Fruit fly (Drosophila melanogaster) whole organism, embryonic: Measurements from ENCODE around the gene CG8379.
A peak's percentile ranks its signal among the peaks of the same experiment; 100 is the strongest.

ENCODE experiments used
- B-H1 ChIP-seq: fragments of 200-800 bp; sonication (Bioruptor generic); IDR thresholded peaks from 3 replicates; pipeline ENCODE4 v1.3.6; 2022; ENCODE audit warnings: missing biosample characterization, missing genetic modification characterization
- CG10147 ChIP-seq: fragments of 200-800 bp; sonication (Bioruptor generic); optimal IDR thresholded peaks from 2 replicates; lab custom pipeline; 2019; ENCODE audit warnings: missing biosample characterization, mild to moderate bottlenecking, missing genetic modification characterization, moderate library complexity
- CG10209 ChIP-seq: fragments of 200-800 bp; sonication (Bioruptor generic); optimal IDR thresholded peaks from 3 replicates; lab custom pipeline; 2017; ENCODE audit warnings: missing biosample characterization, mild to moderate bottlenecking, missing genetic modification characterization, missing genetic modification reagents
- CG10431 ChIP-seq: fragments of 200-800 bp; sonication (Bioruptor generic); optimal IDR thresholded peaks from 3 replicates; lab custom pipeline; 2018; ENCODE audit warnings: missing biosample characterization, mild to moderate bottlenecking, missing genetic modification characterization
- CG10462 ChIP-seq: fragments of 200-800 bp; sonication (Bioruptor generic); optimal IDR thresholded peaks from 2 replicates; lab custom pipeline; 2016; ENCODE audit warnings: missing biosample characterization, missing genetic modification characterization
- CG10543 ChIP-seq: fragments of 200-800 bp; sonication (Bioruptor generic); optimal IDR thresholded peaks from 3 replicates; lab custom pipeline; 2017; ENCODE audit warnings: missing biosample characterization, mild to moderate bottlenecking, missing genetic modification characterization, moderate library complexity
- CG13624 ChIP-seq: fragments of 200-800 bp; sonication (Bioruptor generic); optimal IDR thresholded peaks from 2 replicates; lab custom pipeline; 2016; ENCODE audit warnings: missing biosample characterization, missing genetic modification characterization
- CG13894 ChIP-seq: fragments of 200-800 bp; sonication (Bioruptor generic); optimal IDR thresholded peaks from 3 replicates; lab custom pipeline; 2018; ENCODE audit warnings: missing biosample characterization, mild to moderate bottlenecking, missing genetic modification characterization, moderate library complexity
- CG14441 ChIP-seq: fragments of 200-800 bp; sonication (Bioruptor generic); IDR thresholded peaks from 2 replicates; pipeline ENCODE4 v1.3.6; 2022; ENCODE audit warnings: missing biosample characterization, missing genetic modification characterization
- CG15601 ChIP-seq: fragments of 200-800 bp; sonication (Bioruptor generic); optimal IDR thresholded peaks from 3 replicates; lab custom pipeline; 2019; ENCODE audit warnings: missing biosample characterization, mild to moderate bottlenecking, missing genetic modification characterization, moderate library complexity
- CG16815 ChIP-seq: fragments of 200-800 bp; sonication (Bioruptor generic); optimal IDR thresholded peaks from 3 replicates; lab custom pipeline; 2017; ENCODE audit warnings: missing biosample characterization, mild to moderate bottlenecking, missing genetic modification characterization
- CG17328 ChIP-seq: fragments of 200-800 bp; sonication (Bioruptor generic); IDR thresholded peaks from 2 replicates; pipeline ENCODE4 v1.3.6; 2022; ENCODE audit warnings: missing biosample characterization, missing genetic modification characterization
- CG3847 ChIP-seq: fragments of 200-800 bp; sonication (Bioruptor generic); IDR thresholded peaks from 2 replicates; pipeline ENCODE4 v1.3.6; 2022; ENCODE audit warnings: missing biosample characterization, missing genetic modification characterization
- CG6175 ChIP-seq: fragments of 200-800 bp; sonication (Bioruptor generic); IDR thresholded peaks from 3 replicates; pipeline ENCODE4 v1.3.6; 2022; ENCODE audit warnings: missing biosample characterization, missing genetic modification characterization
- CG6654 ChIP-seq: fragments of 200-800 bp; sonication (Bioruptor generic); optimal IDR thresholded peaks from 2 replicates; lab custom pipeline; 2017; ENCODE audit warnings: missing biosample characterization, mild to moderate bottlenecking, missing genetic modification characterization
- CoRest ChIP-seq: fragments of 200-800 bp; sonication (Bioruptor generic); optimal IDR thresholded peaks from 3 replicates; lab custom pipeline; 2018; ENCODE audit warnings: missing biosample characterization, mild to moderate bottlenecking, missing genetic modification characterization, moderate library complexity
- Deaf1 ChIP-seq: fragments of 200-800 bp; optimal IDR thresholded peaks from 3 replicates; lab custom pipeline; 2019; ENCODE audit warnings: missing biosample characterization, mild to moderate bottlenecking, missing genetic modification characterization, moderate library complexity
- Dek ChIP-seq: fragments of 200-800 bp; sonication (Bioruptor generic); optimal IDR thresholded peaks from 3 replicates; lab custom pipeline; 2019; ENCODE audit warnings: missing biosample characterization, mild to moderate bottlenecking, missing genetic modification characterization, moderate library complexity
- Dll ChIP-seq: fragments of 200-800 bp; sonication (Bioruptor generic); IDR thresholded peaks from 4 replicates; pipeline ENCODE4 v1.3.6; 2022; ENCODE audit warnings: missing biosample characterization, missing genetic modification characterization; ENCODE audit not compliant: partially characterized antibody
- Eip74EF ChIP-seq, 2 experiments: fragments of 200-800 bp in 1 of 2; fragments of >200 bp in 1 of 2; sonication (Bioruptor generic) in 1 of 2; optimal IDR thresholded peaks; 2 replicates each; lab custom pipeline; 2017 to 2019; ENCODE audit warnings: missing biosample characterization in 2 of 2, missing genetic modification characterization in 2 of 2, mild to moderate bottlenecking in 1 of 2, moderate library complexity in 1 of 2
- HmgD ChIP-seq: fragments of 200-800 bp; sonication (Bioruptor generic); optimal IDR thresholded peaks from 3 replicates; lab custom pipeline; 2016; ENCODE audit warnings: missing biosample characterization, missing genetic modification characterization
- Hr51 ChIP-seq, 2 experiments: fragments of 200-800 bp; sonication (Bioruptor generic); optimal IDR thresholded peaks; 2 replicates in 1 of 2; 3 replicates in 1 of 2; lab custom pipeline; 2016 to 2018; ENCODE audit warnings: missing biosample characterization in 2 of 2, missing genetic modification characterization in 2 of 2, mild to moderate bottlenecking in 1 of 2, moderate library complexity in 1 of 2
- Lim3 ChIP-seq: fragments of 200-800 bp; sonication (Bioruptor generic); IDR thresholded peaks from 2 replicates; pipeline ENCODE4 v1.3.6; 2022; ENCODE audit warnings: missing biosample characterization, missing genetic modification characterization
- Nf-YC ChIP-seq: fragments of 200-800 bp; optimal IDR thresholded peaks from 3 replicates; lab custom pipeline; 2019; ENCODE audit warnings: missing biosample characterization, mild to moderate bottlenecking, missing genetic modification characterization, moderate library complexity
- Oaz ChIP-seq: fragments of 200-800 bp; sonication (Bioruptor generic); IDR thresholded peaks from 2 replicates; pipeline ENCODE4 v1.3.6; 2022; ENCODE audit warnings: missing biosample characterization, missing genetic modification characterization
- Ptx1 ChIP-seq: fragments of 200-800 bp; sonication (Bioruptor generic); IDR thresholded peaks from 2 replicates; pipeline ENCODE4 v1.3.6; 2022; ENCODE audit warnings: missing biosample characterization, missing genetic modification characterization
- abd-A ChIP-seq: fragments of 200-800 bp; sonication (Bioruptor generic); optimal IDR thresholded peaks from 3 replicates; lab custom pipeline; 2019; ENCODE audit warnings: missing biosample characterization, mild to moderate bottlenecking, missing genetic modification characterization, moderate library complexity
- ara ChIP-seq: fragments of 200-800 bp; sonication (Bioruptor generic); IDR thresholded peaks from 2 replicates; pipeline ENCODE4 v1.3.6; 2022; ENCODE audit warnings: missing biosample characterization, missing genetic modification characterization
- ash1 ChIP-seq: fragments of 200-800 bp; sonication (Bioruptor generic); optimal IDR thresholded peaks from 2 replicates; lab custom pipeline; 2018; ENCODE audit warnings: missing biosample characterization, mild to moderate bottlenecking, missing genetic modification characterization
- bsh ChIP-seq, 2 experiments: fragments of 200-800 bp; sonication (Bioruptor generic); optimal IDR thresholded peaks; 2 replicates each; lab custom pipeline; 2017 to 2018; ENCODE audit warnings: mild to moderate bottlenecking in 2 of 2, missing biosample characterization in 2 of 2, missing genetic modification characterization in 2 of 2, moderate library complexity in 1 of 2
- chinmo ChIP-seq: fragments of 200-800 bp; sonication (Bioruptor generic); IDR thresholded peaks from 4 replicates; pipeline ENCODE4 v1.3.6; 2022; ENCODE audit warnings: missing biosample characterization, missing genetic modification characterization; ENCODE audit not compliant: partially characterized antibody
- croc ChIP-seq: fragments of 200-800 bp; sonication (Bioruptor generic); conservative IDR thresholded peaks from 3 replicates; pipeline ENCODE4 v1.3.6; 2022; ENCODE audit warnings: missing biosample characterization, missing genetic modification characterization
- crol ChIP-seq: fragments of 200-800 bp; sonication (Bioruptor generic); IDR thresholded peaks from 2 replicates; pipeline ENCODE4 v1.3.6; 2022; ENCODE audit warnings: missing biosample characterization, missing genetic modification characterization
- fu2 ChIP-seq: fragments of 200-800 bp; sonication (Bioruptor generic); optimal IDR thresholded peaks from 2 replicates; lab custom pipeline; 2016; ENCODE audit warnings: missing biosample characterization, missing genetic modification characterization
- gem ChIP-seq: fragments of 200-800 bp; sonication (Bioruptor generic); optimal IDR thresholded peaks from 2 replicates; lab custom pipeline; 2019; ENCODE audit warnings: missing biosample characterization, mild to moderate bottlenecking, missing genetic modification characterization, moderate library complexity
- gsb-n ChIP-seq: fragments of 200-800 bp; sonication (Bioruptor generic); optimal IDR thresholded peaks from 3 replicates; lab custom pipeline; 2018; ENCODE audit warnings: missing biosample characterization, mild to moderate bottlenecking, missing genetic modification characterization
- mirr ChIP-seq: fragments of 200-800 bp; sonication (Bioruptor generic); optimal IDR thresholded peaks from 3 replicates; lab custom pipeline; 2018; ENCODE audit warnings: missing biosample characterization, mild to moderate bottlenecking, missing genetic modification characterization
- nerfin-1 ChIP-seq: fragments of 200-800 bp; sonication (Bioruptor generic); optimal IDR thresholded peaks from 3 replicates; lab custom pipeline; 2019; ENCODE audit warnings: missing biosample characterization, mild to moderate bottlenecking, missing genetic modification characterization, moderate library complexity
- odd ChIP-seq: fragments of 200-800 bp; sonication (Bioruptor generic); optimal IDR thresholded peaks from 2 replicates; lab custom pipeline; 2017; ENCODE audit warnings: missing biosample characterization, mild to moderate bottlenecking, missing genetic modification characterization
- onecut ChIP-seq: fragments of 200-800 bp; sonication (Bioruptor generic); IDR thresholded peaks from 2 replicates; pipeline ENCODE4 v1.3.6; 2022; ENCODE audit warnings: missing biosample characterization, missing genetic modification characterization
- pb ChIP-seq: fragments of 200-800 bp; sonication (Bioruptor generic); optimal IDR thresholded peaks from 3 replicates; lab custom pipeline; 2016; ENCODE audit warnings: missing biosample characterization, missing genetic modification characterization
- phol ChIP-seq: fragments of 200-800 bp; sonication (Bioruptor generic); optimal IDR thresholded peaks from 3 replicates; lab custom pipeline; 2018; ENCODE audit warnings: missing biosample characterization, mild to moderate bottlenecking, missing genetic modification characterization, moderate library complexity
- sd ChIP-seq: fragments of 200-800 bp; sonication (Bioruptor generic); optimal IDR thresholded peaks from 3 replicates; lab custom pipeline; 2018; ENCODE audit warnings: missing biosample characterization, mild to moderate bottlenecking, missing genetic modification characterization, moderate library complexity
- sens ChIP-seq: fragments of 200-800 bp; sonication (Bioruptor generic); peaks from one replicate; lab custom pipeline; 2016; ENCODE audit warnings: missing biosample characterization, missing genetic modification characterization
- sens-2 ChIP-seq: fragments of 200-800 bp; sonication (Bioruptor generic); IDR thresholded peaks from 2 replicates; pipeline ENCODE4 v1.3.6; 2022; ENCODE audit warnings: missing biosample characterization, missing genetic modification characterization
- so ChIP-seq: fragments of 200-800 bp; sonication (Bioruptor generic); IDR thresholded peaks from 3 replicates; pipeline ENCODE4 v1.3.6; 2022; ENCODE audit warnings: missing biosample characterization, missing genetic modification characterization
- tap ChIP-seq: fragments of 200-800 bp; optimal IDR thresholded peaks from 3 replicates; lab custom pipeline; 2019; ENCODE audit warnings: missing biosample characterization, mild to moderate bottlenecking, missing genetic modification characterization, moderate library complexity
- twi ChIP-seq: fragments of 200-800 bp; optimal IDR thresholded peaks from 2 replicates; lab custom pipeline; 2019; ENCODE audit warnings: missing biosample characterization, mild to moderate bottlenecking, missing genetic modification characterization, moderate library complexity

CG8379 gene

dm6 chr3R:8793726-8794125 is 30.5 kb upstream of the CG8379 start (continued):
- TF ChIP-seq odd (GFP tag; lab: Kevin White, UChicago) (no peak), CG17328 (GFP tag; lab: Robert Waterston, UW) (no peak), Ptx1 (GFP tag; lab: Robert Waterston, UW) (no peak), CG10147 (GFP tag; lab: Kevin White, UChicago) (no peak), CG6175 (0 out of 3 replicates have a peak, but pooled peaks have one; percentile 32), tap (tag; lab: Kevin White, UChicago) (no peak), ara (GFP tag; lab: Robert Waterston, UW) (0 out of 2 replicates have a peak, but pooled peaks have one; percentile 9), CG14441 (no peak), crol (GFP tag; lab: Robert Waterston, UW) (peak; percentile 49), Nf-YC (tag; lab: Kevin White, UChicago) (no peak), ash1 (GFP tag; lab: Kevin White, UChicago) (no peak), so (GFP tag; lab: Robert Waterston, UW) (no peak), nerfin-1 (tag; lab: Kevin White, UChicago) (no peak)

- TF ChIP-seq Dll (GFP tag; lab: Robert Waterston, UW) (no peak), Lim3 (no peak), Oaz (GFP tag; lab: Robert Waterston, UW) (no peak), CG15601 (tag; lab: Kevin White, UChicago) (no peak), pb (no peak), fu2 (no peak), HmgD (GFP tag; lab: Kevin White, UChicago) (no peak), Eip74EF (GFP tag; optimal IDR thresholded peaks at IDR 0.05; lab: Kevin White, UChicago) (no peak), CG3847 (GFP tag; lab: Robert Waterston, UW) (no peak)
Measured at dm6 chr3R:8794384-8794783, 29.8 kb upstream of the CG8379 start, which contains the start of gene Ir85a. Ir85a (plus strand) TSS chr3R:8794684.

DNA sequence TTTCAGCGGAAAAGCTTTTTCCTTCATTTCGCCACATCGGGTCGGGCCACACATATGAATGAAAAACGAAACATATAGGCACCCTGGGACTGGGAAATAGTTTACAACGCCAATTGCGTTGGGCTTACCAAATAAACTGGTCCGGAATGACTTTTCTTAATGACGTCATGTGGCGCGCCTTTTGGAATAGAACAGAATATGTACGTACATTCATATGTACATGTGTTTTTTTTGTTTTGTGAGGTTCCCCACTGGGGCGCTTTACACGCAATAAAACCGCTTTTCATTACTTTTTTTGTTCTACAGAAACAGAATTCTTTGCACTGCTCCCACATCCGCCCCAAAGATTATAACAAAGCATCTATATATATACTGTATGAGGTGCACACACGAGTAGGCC is 25.9 kb upstream of the CG8379 start:
- no peak for TF ChIP-seq bsh (GFP tag; optimal IDR thresholded peaks at IDR 0.05; lab: Kevin White, UChicago)
- TF ChIP-seq CG16815 (GFP tag; lab: Kevin White, UChicago) = no peak
- no peak for TF ChIP-seq CoRest (tag; lab: Kevin White, UChicago)
- TF ChIP-seq CG10462 = no peak
- TF ChIP-seq phol (tag; lab: Kevin White, UChicago) = no peak
- no peak for TF ChIP-seq gsb-n (tag; lab: Kevin White, UChicago)
- TF ChIP-seq CG13894 = peak; percentile 60
- no peak for TF ChIP-seq Dek (tag; lab: Kevin White, UChicago)
- no peak for TF ChIP-seq gem
- TF ChIP-seq CG10431 (GFP tag; lab: Kevin White, UChicago) = no peak
- TF ChIP-seq twi (tag; lab: Kevin White, UChicago) = peak; percentile 36
- 0 out of 4 replicates have a peak, but pooled peaks have one; percentile 11 for TF ChIP-seq chinmo (GFP tag; lab: Robert Waterston, UW)
- TF ChIP-seq onecut (GFP tag; lab: Robert Waterston, UW) = peak; percentile 37; the same call in 1 of the 2 replicates
- TF ChIP-seq CG10209 (GFP tag; lab: Kevin White, UChicago) = no peak
- TF ChIP-seq CG13624 = no peak
- peak; percentile 13 for TF ChIP-seq Deaf1
- peak; percentile 44 for TF ChIP-seq sens (GFP tag; lab: Kevin White, UChicago)
- TF ChIP-seq croc (GFP tag; lab: Robert Waterston, UW) = no peak
- peak; percentile 56 for TF ChIP-seq CG10543 (GFP tag; lab: Kevin White, UChicago)
- TF ChIP-seq sd (tag; lab: Kevin White, UChicago) = peak; percentile 68
- peak; percentile 60 for TF ChIP-seq mirr (GFP tag; lab: Kevin White, UChicago)
- TF ChIP-seq sens-2 (GFP tag; lab: Robert Waterston, UW) = no peak
- TF ChIP-seq abd-A (tag; lab: Kevin White, UChicago) = peak; percentile 71
- no peak for TF ChIP-seq B-H1
- no peak for TF ChIP-seq Hr51 (GFP tag; optimal IDR thresholded peaks at IDR 0.05; lab: Kevin White, UChicago)
- no peak for TF ChIP-seq CG6654 (GFP tag; lab: Kevin White, UChicago)
